Fruit fly (Drosophila melanogaster): ENCODE data around the gene Trim9.

The Trim9 gene

DNA sequence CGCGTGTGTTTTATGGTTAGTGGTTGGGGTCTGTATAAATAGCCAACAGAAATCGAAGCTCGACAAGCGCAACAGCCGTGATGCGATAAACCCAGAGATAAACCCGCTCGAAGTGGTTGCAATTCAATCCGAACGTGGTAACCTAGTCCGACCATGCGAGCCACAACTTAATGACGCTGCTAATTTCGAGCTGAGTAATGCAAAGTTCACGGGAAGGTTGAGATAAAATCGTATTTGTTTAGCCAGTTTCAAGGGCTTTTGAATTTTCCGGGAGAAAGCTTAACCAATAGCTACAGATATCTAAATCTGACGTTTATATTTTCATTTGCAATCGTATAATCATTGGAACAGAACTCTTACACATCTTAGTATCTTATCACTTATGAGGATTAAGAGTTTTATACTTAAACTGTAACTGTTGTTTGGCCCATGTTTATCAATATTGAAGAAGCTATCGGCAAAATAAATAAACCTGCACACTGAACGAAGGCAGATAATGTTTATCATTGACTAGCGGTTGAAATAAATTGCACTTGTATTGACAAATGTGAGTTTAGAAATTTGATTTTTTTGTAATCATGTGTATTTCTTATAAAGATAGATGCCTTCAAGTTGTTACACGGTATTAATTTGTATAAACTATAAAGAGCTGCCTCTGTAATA is 30.7 kb upstream of the Trim9 start:
- no peak for TF ChIP-seq CG8478 (optimal IDR thresholded peaks at IDR 0.05)
- TF ChIP-seq CTCF (optimal IDR thresholded peaks at IDR 0.05) = no peak

DNA sequence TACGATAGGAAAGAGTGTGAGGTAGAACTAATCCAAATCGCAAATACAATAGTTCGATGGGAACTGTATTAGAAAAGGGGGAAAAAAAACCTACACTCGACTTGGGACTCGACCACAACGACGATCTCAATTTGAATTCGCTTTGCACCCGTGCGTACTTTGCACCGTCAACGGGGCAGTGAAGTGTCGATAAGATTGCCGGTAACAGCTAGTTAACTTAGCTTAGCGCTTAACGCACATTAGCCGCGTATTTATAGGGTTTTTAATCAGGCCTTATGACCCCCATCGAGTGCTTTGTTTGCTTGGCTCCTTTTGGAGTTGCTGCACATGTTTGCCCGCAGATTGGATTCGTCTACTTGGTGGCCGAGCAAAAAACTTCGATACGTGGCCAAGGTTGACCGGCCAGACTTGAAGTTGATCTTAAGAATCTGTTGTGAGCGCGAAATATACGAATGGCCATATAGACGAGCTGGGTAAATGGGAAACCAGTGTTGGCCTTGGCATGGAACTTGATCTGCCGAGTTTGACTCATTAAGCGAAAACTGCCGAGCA is 30.0 kb upstream of the Trim9 start:
- TF ChIP-seq CTCF (optimal IDR thresholded peaks at IDR 0.05) (no peak), CG8478 (optimal IDR thresholded peaks at IDR 0.05) (no peak)

DNA sequence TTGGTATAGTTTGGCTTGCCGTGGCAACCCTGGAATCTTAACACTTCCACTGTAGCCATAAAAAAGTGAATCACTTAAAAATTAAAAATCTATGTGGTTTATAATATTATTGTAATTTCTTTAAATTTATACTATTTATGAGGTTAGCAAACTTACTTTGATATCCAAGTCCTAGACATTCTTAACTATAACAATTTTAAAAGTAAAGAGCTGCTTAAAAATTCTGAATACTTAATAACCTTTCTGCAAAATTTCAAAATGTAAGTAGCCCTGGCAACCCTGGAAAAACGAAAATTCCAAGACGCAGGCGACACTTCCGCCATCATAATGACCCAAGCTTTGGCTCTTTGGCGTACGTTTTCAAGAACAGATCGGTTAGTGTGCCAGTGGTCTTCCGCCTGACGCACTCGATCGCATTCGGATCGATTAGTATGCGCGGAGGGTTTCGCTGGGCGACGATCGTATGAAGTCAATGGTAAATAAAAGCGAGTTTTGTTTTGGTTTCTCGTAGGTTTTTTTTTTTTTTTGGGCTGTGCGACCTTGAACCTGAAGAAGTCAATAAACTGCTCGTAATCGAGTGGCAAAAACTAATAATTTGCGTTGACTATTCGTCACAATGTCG is 29.0 kb upstream of the Trim9 start:
- TF ChIP-seq CTCF (optimal IDR thresholded peaks at IDR 0.05) = no peak
- TF ChIP-seq CG8478 (optimal IDR thresholded peaks at IDR 0.05) = no peak

DNA sequence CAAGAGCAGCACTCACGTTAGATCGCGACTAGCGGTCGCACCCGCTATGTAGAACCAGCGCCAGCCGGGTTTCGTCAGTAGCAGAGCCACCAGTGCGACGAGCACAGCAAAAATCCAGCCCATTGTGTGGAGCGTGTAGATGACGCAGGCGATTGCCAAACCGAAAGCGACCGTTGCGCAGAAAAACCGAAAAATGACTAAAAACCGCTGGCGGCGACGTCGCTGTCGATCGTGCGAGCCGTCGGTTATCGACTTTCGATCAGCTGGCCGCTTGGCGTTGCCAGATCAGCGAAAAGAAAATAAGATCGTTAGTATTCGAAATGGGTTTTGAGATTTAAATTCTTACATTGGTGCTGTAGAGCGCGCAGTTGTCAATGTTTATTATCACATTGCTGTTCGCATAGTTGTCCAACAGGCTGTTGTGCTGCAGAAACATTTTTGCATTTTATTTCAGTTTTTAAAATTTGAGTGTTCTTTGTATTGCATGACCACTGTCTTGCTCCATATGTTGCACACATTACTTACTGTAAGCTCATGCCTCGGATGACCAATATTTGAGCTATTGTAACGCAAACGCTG is 28.1 kb upstream of the Trim9 start:
- TF ChIP-seq CG8478 (optimal IDR thresholded peaks at IDR 0.05) = no peak
- no peak for TF ChIP-seq CTCF (optimal IDR thresholded peaks at IDR 0.05)

DNA sequence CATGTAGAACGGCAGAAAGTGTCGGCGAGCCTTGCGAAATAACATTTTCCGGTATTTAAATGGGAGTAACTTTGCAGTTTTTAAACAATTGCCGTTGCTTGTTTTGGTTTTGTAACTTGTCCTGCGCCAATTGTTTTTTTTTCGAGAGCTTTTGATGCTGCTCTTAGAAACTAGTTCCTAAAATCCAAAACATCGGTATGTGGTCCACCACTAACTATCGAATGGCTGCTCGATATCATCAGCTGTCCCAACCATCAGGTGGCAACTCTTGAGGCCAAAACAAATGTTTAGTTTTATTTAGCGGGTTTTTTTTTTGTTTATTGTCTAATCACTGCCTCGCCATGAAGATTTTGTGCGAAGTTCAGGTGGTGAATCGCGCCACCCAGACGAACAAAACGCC is 27.6 kb upstream of the Trim9 start, which contains the start of the genes Fatp1 and Lrr47:
Gene Fatp1 (minus strand): TSS at position 134 of the 400 bp plus-strand sequence.
Gene Lrr47 (plus strand): TSS at position 251 of the 400 bp plus-strand sequence.
- TF ChIP-seq CTCF (optimal IDR thresholded peaks at IDR 0.05) (peak; percentile 13 to 15), CG8478 (optimal IDR thresholded peaks at IDR 0.05) (no peak)

DNA sequence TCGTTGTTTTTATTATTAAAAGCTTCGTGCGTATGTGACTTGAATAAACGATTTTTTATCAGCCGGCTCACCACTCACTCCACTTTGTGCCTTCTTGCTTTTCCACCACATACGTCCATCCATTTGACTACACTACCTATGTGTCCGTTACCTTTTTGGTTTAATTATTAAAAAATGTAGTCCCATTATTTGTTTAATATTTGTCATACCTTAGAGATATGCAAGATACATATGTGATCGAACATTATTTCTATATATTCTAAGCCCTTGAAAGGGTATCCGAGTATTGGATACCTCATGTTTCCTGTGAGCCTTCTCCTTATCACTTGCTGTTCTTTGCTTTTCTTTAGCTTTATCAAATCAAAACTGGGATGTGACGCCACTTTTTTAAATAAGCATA is 25.5 kb upstream of the Trim9 start:
- TF ChIP-seq CG8478 (optimal IDR thresholded peaks at IDR 0.05) (no peak), CTCF (optimal IDR thresholded peaks at IDR 0.05) (no peak)

DNA sequence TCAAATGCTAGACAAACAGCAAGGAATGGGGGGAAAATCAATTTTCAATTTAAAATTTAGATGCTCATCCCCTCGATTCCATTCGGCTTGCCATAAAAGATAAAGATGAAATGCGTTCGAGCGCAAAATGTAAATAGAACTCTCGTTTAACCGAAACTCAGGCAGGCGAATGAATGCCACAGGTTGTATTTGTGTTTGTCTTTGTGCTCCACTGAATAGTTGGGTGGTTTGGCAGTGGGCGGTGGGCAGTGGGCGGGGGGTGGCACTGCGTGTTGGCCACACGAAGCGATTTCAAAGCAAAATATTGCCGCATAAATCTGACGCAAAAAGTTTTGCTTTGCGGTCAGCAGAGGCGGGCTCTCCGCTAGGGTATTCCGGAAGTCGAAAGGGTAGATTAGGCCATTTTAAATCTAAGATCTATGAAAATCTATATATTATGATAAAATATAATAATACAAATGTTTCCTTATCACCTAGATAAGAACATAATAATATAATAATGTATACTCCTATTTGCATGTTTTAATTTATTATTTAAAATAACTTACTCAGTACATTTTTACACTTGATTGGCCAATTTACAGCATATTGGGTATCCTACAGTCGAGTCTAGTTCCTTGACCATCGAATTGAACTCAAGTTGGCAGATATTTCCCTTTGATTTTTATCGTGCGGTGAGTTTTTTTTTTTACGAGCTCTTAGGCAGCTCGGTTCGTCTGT is 22.3 kb upstream of the Trim9 start:
- TF ChIP-seq CTCF (optimal IDR thresholded peaks at IDR 0.05) (no peak), CG8478 (optimal IDR thresholded peaks at IDR 0.05) (no peak)

DNA sequence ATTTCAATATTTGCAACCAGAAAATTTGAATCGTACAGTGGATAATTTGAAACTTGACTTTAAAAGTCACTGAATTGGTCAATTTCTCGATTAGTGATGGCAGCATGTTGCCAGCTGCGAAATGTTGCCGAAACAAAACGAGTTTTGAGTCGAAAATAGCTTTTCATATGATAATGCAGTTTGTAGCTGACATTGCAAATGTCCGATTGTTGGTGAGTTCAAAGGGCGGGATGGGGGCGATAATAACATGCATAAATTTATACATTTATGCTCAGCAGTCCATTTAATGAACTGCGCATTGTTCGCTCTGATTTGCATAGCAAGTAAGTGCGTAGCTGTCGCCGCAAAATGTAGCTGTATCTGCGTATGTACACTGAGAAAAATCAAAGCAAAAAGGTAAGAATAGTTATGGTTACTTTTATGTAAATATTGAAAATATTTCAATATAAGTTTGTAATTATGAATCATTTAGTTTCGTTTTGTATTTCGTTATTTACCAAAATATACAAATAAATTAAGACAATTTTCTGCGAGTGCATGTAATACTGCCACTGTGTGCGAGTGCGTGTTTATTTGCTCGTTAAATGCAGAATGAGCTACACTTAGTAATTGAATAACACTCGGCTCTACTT is 17.6 kb upstream of the Trim9 start, which contains the start of gene Lip4:
Gene Lip4 (plus strand): TSS at position 620 of the 632 bp plus-strand sequence.
- TF ChIP-seq CTCF (optimal IDR thresholded peaks at IDR 0.05) (no peak), CG8478 (optimal IDR thresholded peaks at IDR 0.05) (no peak)

DNA sequence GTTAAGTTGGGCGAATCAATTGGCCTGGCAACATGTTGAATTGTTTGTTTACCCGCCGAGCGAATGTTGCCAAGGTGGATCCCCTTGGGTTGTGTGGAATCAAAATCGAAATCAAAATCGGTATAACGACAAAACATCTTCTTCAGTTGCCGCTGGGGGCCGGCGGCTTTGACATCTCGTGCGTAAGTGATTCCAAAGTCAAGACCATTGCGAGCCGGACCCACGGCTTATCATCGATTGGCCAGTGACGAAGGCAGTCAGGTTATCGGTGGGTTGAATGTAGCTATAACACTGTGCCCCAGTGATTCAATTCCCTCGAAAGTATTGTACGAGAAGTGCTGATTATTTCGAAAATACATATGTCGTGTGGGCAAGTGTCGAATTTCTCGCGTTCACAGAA is 15.7 kb upstream of the Trim9 start:
- no peak for TF ChIP-seq CTCF (optimal IDR thresholded peaks at IDR 0.05)
- no peak for TF ChIP-seq CG8478 (optimal IDR thresholded peaks at IDR 0.05)

DNA sequence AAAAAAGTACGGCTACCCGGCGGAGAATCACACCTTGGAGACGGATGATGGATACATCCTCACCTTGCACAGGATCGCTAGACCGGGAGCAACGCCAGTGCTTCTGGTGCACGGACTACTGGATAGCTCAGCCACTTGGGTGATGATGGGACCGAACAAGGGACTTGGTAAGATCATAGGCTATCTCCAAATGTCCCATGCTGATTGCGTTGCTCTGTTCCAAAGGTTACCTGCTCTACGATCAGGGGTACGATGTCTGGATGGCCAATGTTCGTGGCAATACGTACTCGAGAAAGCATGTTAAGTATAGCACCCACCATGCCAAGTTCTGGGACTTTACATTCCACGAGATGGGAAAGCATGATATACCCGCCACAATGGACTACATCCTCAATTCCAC is 14.6 kb upstream of the Trim9 start:
- TF ChIP-seq CG8478 (optimal IDR thresholded peaks at IDR 0.05) (no peak), CTCF (optimal IDR thresholded peaks at IDR 0.05) (no peak)

dm6 chr2L:10531521-10531920 is 13.2 kb upstream of the Trim9 start, which contains the start of gene CG18301:
Gene CG18301, plus strand, starts transcription at chr2L:10531821.
- TF ChIP-seq CTCF (optimal IDR thresholded peaks at IDR 0.05) (no peak), CG8478 (optimal IDR thresholded peaks at IDR 0.05) (no peak)

dm6 chr2L:10534022-10534421 is 10.7 kb upstream of the Trim9 start, which contains the start of gene CG18302:
Gene CG18302, plus strand, starts transcription at chr2L:10534322.
- TF ChIP-seq CG8478 (optimal IDR thresholded peaks at IDR 0.05) (no peak), CTCF (optimal IDR thresholded peaks at IDR 0.05) (no peak)

DNA sequence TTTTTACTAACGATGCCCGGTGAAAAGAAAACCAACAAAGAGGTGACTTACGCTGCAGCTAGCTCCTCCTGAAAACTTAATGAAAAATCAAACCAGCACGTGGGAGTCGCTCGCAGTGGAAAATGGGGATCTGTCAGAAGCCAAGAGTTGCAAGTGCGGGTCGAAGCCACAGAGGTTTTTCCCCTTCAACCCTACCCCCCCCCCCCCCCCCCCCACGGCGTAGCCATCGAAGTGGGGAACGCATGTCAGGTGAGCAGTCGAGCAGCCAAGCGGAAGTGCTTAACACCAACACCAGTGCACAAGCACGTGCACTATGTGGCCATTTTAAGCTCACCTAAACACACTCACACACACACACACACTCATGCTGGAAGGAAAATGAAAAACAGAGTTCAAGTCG is 5.3 kb upstream of the Trim9 start:
- no peak for TF ChIP-seq CTCF (optimal IDR thresholded peaks at IDR 0.05)
- no peak for TF ChIP-seq CG8478 (optimal IDR thresholded peaks at IDR 0.05)

DNA sequence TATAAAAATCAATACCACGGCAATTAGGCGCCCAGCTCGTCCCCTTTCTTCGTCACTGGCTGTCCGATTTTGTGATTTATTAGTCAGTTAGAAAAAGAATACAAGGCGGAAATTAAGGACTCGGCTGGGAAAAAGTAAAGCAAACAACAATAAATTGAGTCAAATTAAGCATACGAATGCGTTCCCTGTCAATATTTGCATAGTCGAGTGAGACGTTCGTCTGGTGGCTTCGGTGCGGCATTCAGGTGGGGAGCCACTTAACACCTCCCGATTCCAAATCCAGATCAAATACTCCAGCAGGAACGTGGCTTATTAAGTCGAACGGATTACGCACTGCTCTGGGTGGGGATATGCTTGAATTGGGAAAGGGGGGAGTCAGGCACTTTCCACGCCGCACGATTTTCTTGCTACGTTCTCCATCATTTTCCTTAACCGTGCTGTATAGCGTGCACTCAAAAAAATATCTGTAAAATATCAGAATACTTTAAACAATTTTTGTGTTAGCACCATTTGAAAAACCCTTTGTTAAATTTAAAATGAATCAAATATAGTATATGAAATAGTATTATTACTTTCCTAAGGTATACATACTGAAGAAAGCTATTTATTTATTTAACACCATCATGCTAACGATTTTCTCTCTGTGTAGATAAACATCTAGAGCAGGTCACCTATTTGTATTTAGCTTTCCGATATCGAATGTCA is 1.5 kb upstream of the Trim9 start:
- TF ChIP-seq CG8478 (optimal IDR thresholded peaks at IDR 0.05) (no peak), CTCF (optimal IDR thresholded peaks at IDR 0.05) (no peak)

Measured in S2 (cell line).